Worm (Caenorhabditis elegans): ENCODE data around the gene F20C5.6.

ce11 chrIV:8769539-8769938 is 3.5 kb downstream of the F20C5.6 start, which contains the start of gene F20C5.5:
- TF ChIP-seq B0310.2 (tag; optimal IDR thresholded peaks at IDR 0.05) (no peak), ama-1 (optimal IDR thresholded peaks at IDR 0.05) (no peak), hmg-4 (GFP tag; optimal IDR thresholded peaks at IDR 0.05) (no peak), hnd-1 (tag; optimal IDR thresholded peaks at IDR 0.05) (no peak), hmbx-1 (tag; optimal IDR thresholded peaks at IDR 0.05) (no peak)
